Fruit fly (Drosophila melanogaster) whole organism, embryonic: ENCODE results near the gene CG42852.

Experiments
- ATbp ChIP-seq: fragments of 200-800 bp; sonication (Bioruptor generic); optimal IDR thresholded peaks from 2 replicates; lab custom pipeline; 2017; ENCODE audit warnings: missing biosample characterization, mild to moderate bottlenecking, missing genetic modification characterization, missing genetic modification reagents
- Antp ChIP-seq: fragments of 200-800 bp; sonication (Bioruptor generic); optimal IDR thresholded peaks from 3 replicates; lab custom pipeline; 2016; ENCODE audit warnings: missing biosample characterization, missing genetic modification characterization
- CG10462 ChIP-seq: fragments of 200-800 bp; sonication (Bioruptor generic); optimal IDR thresholded peaks from 2 replicates; lab custom pipeline; 2016; ENCODE audit warnings: missing biosample characterization, missing genetic modification characterization
- CG11695 ChIP-seq: fragments of 200-800 bp; sonication (Bioruptor generic); IDR thresholded peaks from 3 replicates; pipeline ENCODE4 v1.3.6; 2022; ENCODE audit warnings: missing biosample characterization, missing genetic modification characterization
- CG12236 ChIP-seq: fragments of 200-800 bp; sonication (Bioruptor generic); optimal IDR thresholded peaks from 2 replicates; lab custom pipeline; 2016; ENCODE audit warnings: missing biosample characterization, missing genetic modification characterization
- CG12391 ChIP-seq: fragments of 200-800 bp; sonication (Bioruptor generic); optimal IDR thresholded peaks from 3 replicates; lab custom pipeline; 2018; ENCODE audit warnings: missing biosample characterization, mild to moderate bottlenecking, missing genetic modification characterization, moderate library complexity
- CG13624 ChIP-seq: fragments of 200-800 bp; sonication (Bioruptor generic); optimal IDR thresholded peaks from 2 replicates; lab custom pipeline; 2016; ENCODE audit warnings: missing biosample characterization, missing genetic modification characterization
- CG15696 ChIP-seq: fragments of 200-800 bp; sonication (Bioruptor generic); optimal IDR thresholded peaks from 2 replicates; lab custom pipeline; 2019; ENCODE audit warnings: missing biosample characterization, mild to moderate bottlenecking, missing genetic modification characterization, moderate library complexity
- CG16815 ChIP-seq: fragments of 200-800 bp; sonication (Bioruptor generic); optimal IDR thresholded peaks from 3 replicates; lab custom pipeline; 2017; ENCODE audit warnings: missing biosample characterization, mild to moderate bottlenecking, missing genetic modification characterization
- CG2129 ChIP-seq: fragments of 200-800 bp; sonication (Bioruptor generic); IDR thresholded peaks from 2 replicates; pipeline ENCODE4 v1.3.6; 2022; ENCODE audit warnings: missing biosample characterization, missing genetic modification characterization; ENCODE audit not compliant: partially characterized antibody
- CG3065 ChIP-seq: fragments of 200-800 bp; sonication (Bioruptor generic); optimal IDR thresholded peaks from 2 replicates; lab custom pipeline; 2016; ENCODE audit warnings: missing biosample characterization, missing genetic modification characterization
- CG32772 ChIP-seq: fragments of 200-800 bp; sonication (Bioruptor generic); IDR thresholded peaks from 2 replicates; pipeline ENCODE4 v1.3.6; 2022; ENCODE audit warnings: missing biosample characterization, missing genetic modification characterization
- CG6175 ChIP-seq: fragments of 200-800 bp; sonication (Bioruptor generic); IDR thresholded peaks from 3 replicates; pipeline ENCODE4 v1.3.6; 2022; ENCODE audit warnings: missing biosample characterization, missing genetic modification characterization
- CG6254 ChIP-seq: fragments of 200-800 bp; sonication (Bioruptor generic); optimal IDR thresholded peaks from 3 replicates; lab custom pipeline; 2017; ENCODE audit warnings: mild to moderate bottlenecking, missing biosample characterization, missing genetic modification reagents, missing genetic modification characterization
- CG7839 ChIP-seq: fragments of 200-800 bp; sonication (Bioruptor generic); optimal IDR thresholded peaks from 3 replicates; lab custom pipeline; 2018; ENCODE audit warnings: missing biosample characterization, mild to moderate bottlenecking, missing genetic modification characterization, moderate library complexity
- CG9727 ChIP-seq: fragments of 200-800 bp; sonication (Bioruptor generic); optimal IDR thresholded peaks from 3 replicates; lab custom pipeline; 2017; ENCODE audit warnings: missing biosample characterization, mild to moderate bottlenecking, missing genetic modification characterization
- CG9797 ChIP-seq: fragments of 200-800 bp; sonication (Bioruptor generic); optimal IDR thresholded peaks from 3 replicates; lab custom pipeline; 2018; ENCODE audit warnings: missing biosample characterization, mild to moderate bottlenecking, missing genetic modification characterization
- CG9876 ChIP-seq: fragments of 200-800 bp; sonication (Bioruptor generic); optimal IDR thresholded peaks from 2 replicates; lab custom pipeline; 2016; ENCODE audit warnings: missing biosample characterization, missing genetic modification characterization
- CTCF ChIP-seq: fragments of 200-800 bp; sonication (Bioruptor generic); optimal IDR thresholded peaks from 2 replicates; lab custom pipeline; 2017; ENCODE audit warnings: missing biosample characterization, mild to moderate bottlenecking, missing genetic modification characterization, moderate library complexity
- D19A ChIP-seq: fragments of 200-800 bp; optimal IDR thresholded peaks from 3 replicates; lab custom pipeline; 2019; ENCODE audit warnings: missing biosample characterization, mild to moderate bottlenecking, missing genetic modification characterization, moderate library complexity
- Dip3 ChIP-seq: fragments of 200-800 bp; sonication (Bioruptor generic); optimal IDR thresholded peaks from 3 replicates; lab custom pipeline; 2016; ENCODE audit warnings: missing biosample characterization, missing genetic modification characterization
- ERR ChIP-seq: fragments of 200-800 bp; sonication (Bioruptor generic); optimal IDR thresholded peaks from 2 replicates; lab custom pipeline; 2016; ENCODE audit warnings: missing biosample characterization, missing genetic modification characterization
- GATAe ChIP-seq: fragments of 200-800 bp; sonication (Bioruptor generic); conservative IDR thresholded peaks from 2 replicates; pipeline ENCODE4 v1.3.6; 2022; ENCODE audit warnings: missing biosample characterization, missing genetic modification characterization
- H2.0 ChIP-seq: fragments of 200-800 bp; sonication (Bioruptor generic); IDR thresholded peaks from 2 replicates; pipeline ENCODE4 v1.3.6; 2022; ENCODE audit warnings: missing biosample characterization, missing genetic modification characterization
- HLH3B ChIP-seq: fragments of 200-800 bp; sonication (Bioruptor generic); IDR thresholded peaks from 2 replicates; pipeline ENCODE4 v1.3.6; 2022; ENCODE audit warnings: missing biosample characterization, missing genetic modification characterization
- HLH4C ChIP-seq: fragments of 200-800 bp; sonication (Bioruptor generic); IDR thresholded peaks from 3 replicates; pipeline ENCODE4 v1.3.6; 2022; ENCODE audit warnings: missing biosample characterization, missing genetic modification characterization; ENCODE audit not compliant: partially characterized antibody
- Hmr ChIP-seq: fragments of 200-800 bp; sonication (Bioruptor generic); optimal IDR thresholded peaks from 3 replicates; lab custom pipeline; 2017; ENCODE audit warnings: mild to moderate bottlenecking, missing biosample characterization, missing genetic modification reagents, missing genetic modification characterization
- Hmx ChIP-seq: fragments of 200-800 bp; sonication (Bioruptor generic); optimal IDR thresholded peaks from 2 replicates; lab custom pipeline; 2016; ENCODE audit warnings: missing biosample characterization, missing genetic modification characterization
- Hr51 ChIP-seq, 2 experiments: fragments of 200-800 bp; sonication (Bioruptor generic); optimal IDR thresholded peaks; 2 replicates in 1 of 2; 3 replicates in 1 of 2; lab custom pipeline; 2016 to 2018; ENCODE audit warnings: missing biosample characterization in 2 of 2, missing genetic modification characterization in 2 of 2, mild to moderate bottlenecking in 1 of 2, moderate library complexity in 1 of 2
- Lim3 ChIP-seq: fragments of 200-800 bp; sonication (Bioruptor generic); IDR thresholded peaks from 2 replicates; pipeline ENCODE4 v1.3.6; 2022; ENCODE audit warnings: missing biosample characterization, missing genetic modification characterization
- MBD-R2 ChIP-seq: fragments of 200-800 bp; sonication (Bioruptor generic); IDR thresholded peaks from 2 replicates; pipeline ENCODE4 v1.3.6; 2022; ENCODE audit warnings: missing biosample characterization, missing genetic modification characterization
- Max ChIP-seq: fragments of 200-800 bp; sonication (Bioruptor generic); optimal IDR thresholded peaks from 2 replicates; lab custom pipeline; 2016; ENCODE audit warnings: missing biosample characterization, mild to moderate bottlenecking, missing genetic modification characterization
- Meics ChIP-seq: fragments of 200-800 bp; sonication (Bioruptor generic); optimal IDR thresholded peaks from 2 replicates; lab custom pipeline; 2017; ENCODE audit warnings: missing biosample characterization, mild to moderate bottlenecking, missing genetic modification characterization
- Ptx1 ChIP-seq: fragments of 200-800 bp; sonication (Bioruptor generic); IDR thresholded peaks from 2 replicates; pipeline ENCODE4 v1.3.6; 2022; ENCODE audit warnings: missing biosample characterization, missing genetic modification characterization
- Sin3A ChIP-seq: fragments of >200 bp; optimal IDR thresholded peaks from 2 replicates; lab custom pipeline; 2018
- Trl ChIP-seq, 3 experiments: fragments of >200 bp in 2 of 3; fragments of 200-800 bp in 1 of 3; sonication (Bioruptor generic) in 1 of 3; optimal IDR thresholded peaks; 2 replicates in 1 of 3; 3 replicates in 2 of 3; lab custom pipeline; 2016 to 2017; ENCODE audit warnings: missing biosample characterization in 1 of 3, missing genetic modification characterization in 1 of 3
- cg ChIP-seq: fragments of 200-800 bp; sonication (Bioruptor generic); optimal IDR thresholded peaks from 3 replicates; lab custom pipeline; 2019; ENCODE audit warnings: missing biosample characterization, mild to moderate bottlenecking, missing genetic modification characterization, moderate library complexity
- dysf ChIP-seq: fragments of 200-800 bp; sonication (Bioruptor generic); IDR thresholded peaks from 3 replicates; pipeline ENCODE4 v1.3.6; 2022; ENCODE audit warnings: missing biosample characterization, missing genetic modification characterization
- ham ChIP-seq: fragments of 200-800 bp; sonication (Bioruptor generic); IDR thresholded peaks from 2 replicates; pipeline ENCODE4 v1.3.6; 2022; ENCODE audit warnings: missing biosample characterization, missing genetic modification characterization
- jigr1 ChIP-seq: fragments of 200-800 bp; sonication (Bioruptor generic); IDR thresholded peaks from 3 replicates; pipeline ENCODE4 v1.3.6; 2022; ENCODE audit warnings: missing biosample characterization, missing genetic modification characterization
- jumu ChIP-seq: fragments of 200-800 bp; sonication (Bioruptor generic); optimal IDR thresholded peaks from 3 replicates; lab custom pipeline; 2016; ENCODE audit warnings: missing biosample characterization, missing genetic modification characterization
- mld ChIP-seq: fragments of 200-800 bp; sonication (Bioruptor generic); IDR thresholded peaks from 3 replicates; pipeline ENCODE4 v1.3.6; 2022; ENCODE audit warnings: missing biosample characterization, missing genetic modification characterization; ENCODE audit not compliant: partially characterized antibody
- nmo ChIP-seq: fragments of 200-800 bp; sonication (Bioruptor generic); optimal IDR thresholded peaks from 2 replicates; lab custom pipeline; 2018; ENCODE audit warnings: missing biosample characterization, mild to moderate bottlenecking, missing genetic modification characterization, moderate library complexity
- oc ChIP-seq: fragments of 200-800 bp; sonication (Bioruptor generic); optimal IDR thresholded peaks from 2 replicates; lab custom pipeline; 2018; ENCODE audit warnings: missing biosample characterization, mild to moderate bottlenecking, missing genetic modification characterization, moderate library complexity
- rib ChIP-seq: fragments of 200-800 bp; sonication (Bioruptor generic); IDR thresholded peaks from 2 replicates; pipeline ENCODE4 v1.3.6; 2022; ENCODE audit warnings: missing biosample characterization, missing genetic modification characterization
- salm ChIP-seq: fragments of 200-800 bp; sonication (Bioruptor generic); optimal IDR thresholded peaks from 2 replicates; lab custom pipeline; 2018; ENCODE audit warnings: missing biosample characterization, mild to moderate bottlenecking, missing genetic modification characterization
- schlank ChIP-seq: fragments of 200-800 bp; sonication (Bioruptor generic); optimal IDR thresholded peaks from 2 replicates; lab custom pipeline; 2018; ENCODE audit warnings: missing biosample characterization, mild to moderate bottlenecking, missing genetic modification characterization
- ttk ChIP-seq: fragments of 200-800 bp; sonication (Bioruptor generic); IDR thresholded peaks from 2 replicates; pipeline ENCODE4 v2.1.2; 2022; ENCODE audit warnings: missing biosample characterization, missing genetic modification characterization
- wdn ChIP-seq: fragments of 200-800 bp; sonication (Bioruptor generic); IDR thresholded peaks from 2 replicates; pipeline ENCODE4 v1.3.6; 2022; ENCODE audit warnings: missing biosample characterization, missing genetic modification characterization
- wek ChIP-seq: fragments of 200-800 bp; sonication (Bioruptor generic); optimal IDR thresholded peaks from 3 replicates; lab custom pipeline; 2018; ENCODE audit warnings: missing biosample characterization, mild to moderate bottlenecking, missing genetic modification characterization, moderate library complexity

The CG42852 gene

dm6 chr3L:16768001-16768652, 12.8 kb downstream of the CG42852 start (continued):
- TF ChIP-seq jigr1 (GFP tag; lab: Robert Waterston, UW) (no peak), HLH3B (GFP tag; lab: Robert Waterston, UW) (peak; percentile 40; the same call in 1 of the 2 replicates), CG6254 (GFP tag; lab: Kevin White, UChicago) (peak; percentile 32), CG13624 (GFP tag; lab: Kevin White, UChicago) (peak; percentile 6), CTCF (GFP tag; lab: Kevin White, UChicago) (no peak), CG11695 (GFP tag; lab: Robert Waterston, UW) (0 out of 3 replicates have a peak, but pooled peaks have one; percentile 18), MBD-R2 (GFP tag; lab: Robert Waterston, UW) (no peak), CG12236 (GFP tag; lab: Kevin White, UChicago) (no peak), oc (tag; lab: Kevin White, UChicago) (no peak), CG9797 (GFP tag; lab: Kevin White, UChicago) (no peak), dysf (GFP tag; lab: Robert Waterston, UW) (0 out of 3 replicates have a peak, but pooled peaks have one; percentile 9), ttk (GFP tag; lab: Robert Waterston, UW) (peak; percentile 15; the same call in 1 of the 2 replicates), rib (0 out of 2 replicates have a peak, but pooled peaks have one; percentile 24), Meics (GFP tag; lab: Kevin White, UChicago) (no peak), CG2129 (GFP tag; lab: Robert Waterston, UW) (no peak), H2.0 (GFP tag; lab: Robert Waterston, UW) (no peak), CG7839 (tag; lab: Kevin White, UChicago) (peak; percentile 42), wdn (no peak), schlank (tag; lab: Kevin White, UChicago) (no peak), CG6175 (GFP tag; lab: Robert Waterston, UW) (no peak), CG3065 (GFP tag; lab: Kevin White, UChicago) (no peak), Hr51 (GFP tag; optimal IDR thresholded peaks at IDR 0.05; lab: Kevin White, UChicago) (peak in 1 of 2 experiments; percentile 23), CG9876 (GFP tag; lab: Kevin White, UChicago) (no peak), D19A (peak; percentile 43), CG15696 (peak; percentile 66), cg (no peak), CG12391 (tag; lab: Kevin White, UChicago) (peak; percentile 45), ATbp (GFP tag; lab: Kevin White, UChicago) (no peak), CG10462 (GFP tag; lab: Kevin White, UChicago) (no peak), Hmx (GFP tag; lab: Kevin White, UChicago) (no peak), wek (GFP tag; lab: Kevin White, UChicago) (no peak), GATAe (no peak), ham (GFP tag; lab: Robert Waterston, UW) (no peak), Antp (GFP tag; lab: Kevin White, UChicago) (peak; percentile 38), CG16815 (GFP tag; lab: Kevin White, UChicago) (peak; percentile 40), Max (GFP tag; lab: Kevin White, UChicago) (peak; percentile 2), CG32772 (GFP tag; lab: Robert Waterston, UW) (no peak), Trl (optimal IDR thresholded peaks at IDR 0.05; lab: Kevin White, UChicago) (no peak), Trl (GFP tag; optimal IDR thresholded peaks at IDR 0.05; lab: Kevin White, UChicago) (peak; percentile 14), Lim3 (GFP tag; lab: Robert Waterston, UW) (no peak), Dip3 (no peak), nmo (GFP tag; lab: Kevin White, UChicago) (peak; percentile 59), ERR (GFP tag; lab: Kevin White, UChicago) (no peak), Sin3A (lab: Kevin White, UChicago) (no peak), CG9727 (peak; percentile 63), jumu (GFP tag; lab: Kevin White, UChicago) (peak; percentile 14), Hmr (GFP tag; lab: Kevin White, UChicago) (peak; percentile 1), Ptx1 (peak; percentile 55), salm (tag; lab: Kevin White, UChicago) (no peak), HLH4C (GFP tag; lab: Robert Waterston, UW) (peak; percentile 59; the same call in 2 of the 3 replicates), mld (GFP tag; lab: Robert Waterston, UW) (no peak)
